Worm (Caenorhabditis elegans) whole organism, early embryonic: ENCODE results near the gene cbs-2.

Experiments used
- ama-1 ChIP-seq: fragments of 150-350 bp; optimal IDR thresholded peaks from 2 replicates; lab custom pipeline; 2014
- ceh-36 ChIP-seq: sonication (generic microtip); optimal IDR thresholded peaks from 2 replicates; lab custom pipeline; 2016; ENCODE audit warnings: missing genetic modification characterization, inconsistent platforms, missing compliant biosample characterization
- flt-1 ChIP-seq: fragments of 200-800 bp; sonication (Bioruptor generic); IDR thresholded peaks from 2 replicates; pipeline ENCODE4 v1.3.6; 2022; ENCODE audit warnings: missing genetic modification characterization, missing compliant biosample characterization
- pes-1 ChIP-seq: fragments of 200-800 bp; sonication (Bioruptor generic); IDR thresholded peaks from 2 replicates; pipeline ENCODE4 v1.3.6; 2022; ENCODE audit warnings: missing genetic modification reagents, missing genetic modification characterization, missing compliant biosample characterization
- scrt-1 ChIP-seq: fragments of 200-800 bp; sonication (Bioruptor generic); IDR thresholded peaks from 2 replicates; pipeline ENCODE4 v1.3.6; 2022; ENCODE audit warnings: missing genetic modification characterization, missing compliant biosample characterization
- tra-4 ChIP-seq: sonication (generic microtip); optimal IDR thresholded peaks from 2 replicates; lab custom pipeline; 2017; ENCODE audit warnings: missing genetic modification characterization, missing compliant biosample characterization

DNA sequence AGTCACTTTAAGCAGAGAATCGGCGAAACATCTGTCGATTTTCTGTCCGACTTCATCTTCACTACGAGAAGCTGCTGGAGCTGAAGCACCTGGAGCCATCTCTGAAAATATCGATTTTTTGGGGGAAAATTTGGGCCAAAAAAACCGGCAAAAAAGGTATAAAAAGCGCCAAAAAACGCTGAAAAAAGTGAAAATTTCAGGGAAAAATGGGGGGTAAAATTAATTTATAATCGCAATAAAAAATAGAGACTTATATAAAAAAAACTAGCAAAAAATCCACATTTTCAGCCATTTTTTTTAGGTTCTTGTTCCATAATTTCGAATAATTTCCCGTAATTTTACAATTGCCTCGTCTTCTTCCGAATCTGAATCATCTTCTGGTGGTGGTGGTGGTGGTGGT lies 2.2 kb upstream of the cbs-2 start, which contains the start of gene F54A3.5:
- TF ChIP-seq flt-1 (GFP tag; lab: Robert Waterston, UW) (no peak), ceh-36 (tag; lab: Kevin White, UChicago) (no peak), pes-1 (no peak), ama-1 (lab: Kevin White, UChicago) (no peak), scrt-1 (GFP tag; lab: Robert Waterston, UW) (no peak), tra-4 (tag; lab: Kevin White, UChicago) (no peak)
